Worm (Caenorhabditis elegans): ENCODE measurements around the gene lgc-9.

ce11 chrIV:3463254-3463653 is 47.8 kb downstream of the lgc-9 start, which contains the start of gene F58E2.4:
- TF ChIP-seq unc-120 (tag; optimal IDR thresholded peaks at IDR 0.05; ENCODE audit: poor library complexity, severe bottlenecking) = no peak
- TF ChIP-seq pha-4 (tag; optimal IDR thresholded peaks at IDR 0.05) = no peak
- no peak for TF ChIP-seq nhr-76 (tag; optimal IDR thresholded peaks at IDR 0.05)
- TF ChIP-seq blmp-1 (tag; optimal IDR thresholded peaks at IDR 0.05) = no peak
- no peak for TF ChIP-seq tbx-8 (GFP tag; optimal IDR thresholded peaks at IDR 0.05)
- no peak for TF ChIP-seq nhr-28 (tag; optimal IDR thresholded peaks at IDR 0.05)
- no peak for TF ChIP-seq mep-1 (tag; optimal IDR thresholded peaks at IDR 0.05)
- no peak for TF ChIP-seq snpc-4 (tag; optimal IDR thresholded peaks at IDR 0.05)
- no peak for TF ChIP-seq elt-1 (tag; optimal IDR thresholded peaks at IDR 0.05; ENCODE audit: borderline replicate concordance, insufficient read depth)
- no peak for TF ChIP-seq elt-3 (tag; optimal IDR thresholded peaks at IDR 0.05)
- no peak for TF ChIP-seq ces-1 (GFP tag; optimal IDR thresholded peaks at IDR 0.05)
- no peak for TF ChIP-seq unc-39 (tag; optimal IDR thresholded peaks at IDR 0.05)
- TF ChIP-seq ztf-11 (tag; optimal IDR thresholded peaks at IDR 0.05) = no peak

All from whole organism, mixed stage, embryonic.